Fruit fly (Drosophila melanogaster) whole organism, wandering third instar larva: ENCODE measurements around the gene CG15399.

Experiments used
- Abd-B ChIP-seq: fragments of >200 bp; optimal IDR thresholded peaks from 2 replicates; lab custom pipeline; 2017; ENCODE audit warnings: missing biosample characterization, missing genetic modification characterization
- CG9705 ChIP-seq: fragments of 200-800 bp; sonication (Bioruptor generic); optimal IDR thresholded peaks from 2 replicates; lab custom pipeline; 2018; ENCODE audit warnings: missing biosample characterization, mild to moderate bottlenecking, missing genetic modification characterization
- CrebA ChIP-seq: fragments of 200-800 bp; sonication (Bioruptor generic); optimal IDR thresholded peaks from 2 replicates; lab custom pipeline; 2016; ENCODE audit warnings: missing biosample characterization, mild to moderate bottlenecking, missing genetic modification characterization, borderline replicate concordance
- Dfd ChIP-seq: fragments of >200 bp; optimal IDR thresholded peaks from 2 replicates; lab custom pipeline; 2017; ENCODE audit warnings: missing biosample characterization, missing genetic modification characterization
- Dif ChIP-seq: fragments of 200-275, 200-300 bp; sonication (Bioruptor generic); optimal IDR thresholded peaks from 2 replicates; lab custom pipeline; 2018; ENCODE audit warnings: missing biosample characterization, missing genetic modification characterization; ENCODE audit not compliant: partially characterized antibody
- GATAd ChIP-seq: sonication (Bioruptor generic); optimal IDR thresholded peaks from 2 replicates; lab custom pipeline; 2016; ENCODE audit warnings: missing biosample characterization, missing genetic modification characterization
- HLH106 ChIP-seq: fragments of 200-800 bp; optimal IDR thresholded peaks from 3 replicates; lab custom pipeline; 2019; ENCODE audit warnings: missing biosample characterization, mild to moderate bottlenecking, missing genetic modification characterization, moderate library complexity
- Hr78 ChIP-seq: fragments of >200 bp; optimal IDR thresholded peaks from 2 replicates; lab custom pipeline; 2017; ENCODE audit warnings: missing biosample characterization, missing genetic modification characterization
- Hr83 ChIP-seq: fragments of 200-300 bp; sonication (Bioruptor generic); optimal IDR thresholded peaks from 2 replicates; lab custom pipeline; 2016; ENCODE audit warnings: missing biosample characterization, mild to moderate bottlenecking, missing genetic modification characterization, moderate library complexity; ENCODE audit not compliant: poor library complexity, severe bottlenecking
- Jra ChIP-seq: sonication (Bioruptor generic); optimal IDR thresholded peaks from 2 replicates; lab custom pipeline; 2016; ENCODE audit warnings: missing biosample characterization, missing genetic modification characterization
- OdsH ChIP-seq: fragments of 200-800 bp; sonication (Bioruptor generic); optimal IDR thresholded peaks from 2 replicates; lab custom pipeline; 2016; ENCODE audit warnings: missing biosample characterization, mild to moderate bottlenecking, missing genetic modification characterization
- Rel ChIP-seq, 2 experiments: fragments of 200-800 bp; sonication (Bioruptor generic) in 1 of 2; optimal IDR thresholded peaks; 2 replicates in 1 of 2; 3 replicates in 1 of 2; lab custom pipeline; 2016 to 2019; ENCODE audit warnings: mild to moderate bottlenecking in 2 of 2, missing biosample characterization in 2 of 2, missing genetic modification characterization in 2 of 2, moderate library complexity in 1 of 2
- Sp1 ChIP-seq: fragments of 200-800 bp; sonication (Bioruptor generic); optimal IDR thresholded peaks from 3 replicates; lab custom pipeline; 2019; ENCODE audit warnings: missing biosample characterization, mild to moderate bottlenecking, missing genetic modification characterization, moderate library complexity
- Vsx2 ChIP-seq: fragments of 200-300, 225-300 bp; sonication (Bioruptor generic); optimal IDR thresholded peaks from 2 replicates; lab custom pipeline; 2018; ENCODE audit warnings: missing biosample characterization, missing genetic modification characterization; ENCODE audit not compliant: partially characterized antibody
- br ChIP-seq: fragments of 200-800 bp; sonication (Bioruptor generic); optimal IDR thresholded peaks from 2 replicates; lab custom pipeline; 2016; ENCODE audit warnings: missing biosample characterization, missing genetic modification characterization
- brk ChIP-seq: fragments of 200-800 bp; sonication (Bioruptor generic); optimal IDR thresholded peaks from 2 replicates; lab custom pipeline; 2016; ENCODE audit warnings: missing biosample characterization, mild to moderate bottlenecking, missing genetic modification characterization
- dl ChIP-seq, 2 experiments: fragments of 175-275, 200-275 bp in 1 of 2; fragments of 200-275 bp in 1 of 2; sonication (Bioruptor generic); optimal IDR thresholded peaks; lab custom pipeline; 2018; ENCODE audit warnings: mild to moderate bottlenecking in 2 of 2, missing biosample characterization in 2 of 2, missing genetic modification characterization in 2 of 2, moderate library complexity in 2 of 2; ENCODE audit not compliant: partially characterized antibody in 2 of 2, insufficient read depth in 1 of 2
- ey ChIP-seq: fragments of 200-800 bp; sonication (Bioruptor generic); optimal IDR thresholded peaks from 2 replicates; lab custom pipeline; 2016; ENCODE audit warnings: missing biosample characterization, missing genetic modification characterization
- foxo ChIP-seq, 2 experiments: fragments of 200-800 bp; sonication (Bioruptor generic); optimal IDR thresholded peaks; 2 replicates in 1 of 2; 3 replicates in 1 of 2; lab custom pipeline; 2016 to 2017; ENCODE audit warnings: missing biosample characterization in 2 of 2, missing genetic modification characterization in 2 of 2
- fru ChIP-seq: fragments of 200-800 bp; sonication (Bioruptor generic); optimal IDR thresholded peaks from 3 replicates; lab custom pipeline; 2016; ENCODE audit warnings: missing biosample characterization, mild to moderate bottlenecking, missing genetic modification characterization
- h ChIP-seq: fragments of 200-800 bp; sonication (Bioruptor generic); optimal IDR thresholded peaks from 3 replicates; lab custom pipeline; 2016; ENCODE audit warnings: missing biosample characterization, mild to moderate bottlenecking, missing genetic modification characterization
- jim ChIP-seq: fragments of 175-275, 200-325 bp; sonication (Bioruptor generic); optimal IDR thresholded peaks from 2 replicates; lab custom pipeline; 2016; ENCODE audit warnings: missing biosample characterization, mild to moderate bottlenecking, missing genetic modification characterization
- lola ChIP-seq: fragments of >200 bp; optimal IDR thresholded peaks from 2 replicates; lab custom pipeline; 2017; ENCODE audit warnings: missing biosample characterization, missing genetic modification characterization
- pan ChIP-seq: fragments of >200 bp; optimal IDR thresholded peaks from 2 replicates; lab custom pipeline; 2017
- psq ChIP-seq: fragments of 200-800 bp; sonication (Bioruptor generic); optimal IDR thresholded peaks from 3 replicates; lab custom pipeline; 2017; ENCODE audit warnings: missing biosample characterization, mild to moderate bottlenecking, missing genetic modification characterization, moderate library complexity
- rgr ChIP-seq: fragments of 200-800 bp; sonication (Bioruptor generic); optimal IDR thresholded peaks from 3 replicates; lab custom pipeline; 2016; ENCODE audit warnings: missing biosample characterization, mild to moderate bottlenecking, missing genetic modification characterization
- tai ChIP-seq: sonication (Bioruptor generic); optimal IDR thresholded peaks from 2 replicates; lab custom pipeline; 2016; ENCODE audit warnings: missing biosample characterization, missing genetic modification characterization
- woc ChIP-seq: sonication (Bioruptor generic); optimal IDR thresholded peaks from 2 replicates; lab custom pipeline; 2016; ENCODE audit warnings: missing biosample characterization, mild to moderate bottlenecking, missing genetic modification characterization

Gene CG15399

DNA sequence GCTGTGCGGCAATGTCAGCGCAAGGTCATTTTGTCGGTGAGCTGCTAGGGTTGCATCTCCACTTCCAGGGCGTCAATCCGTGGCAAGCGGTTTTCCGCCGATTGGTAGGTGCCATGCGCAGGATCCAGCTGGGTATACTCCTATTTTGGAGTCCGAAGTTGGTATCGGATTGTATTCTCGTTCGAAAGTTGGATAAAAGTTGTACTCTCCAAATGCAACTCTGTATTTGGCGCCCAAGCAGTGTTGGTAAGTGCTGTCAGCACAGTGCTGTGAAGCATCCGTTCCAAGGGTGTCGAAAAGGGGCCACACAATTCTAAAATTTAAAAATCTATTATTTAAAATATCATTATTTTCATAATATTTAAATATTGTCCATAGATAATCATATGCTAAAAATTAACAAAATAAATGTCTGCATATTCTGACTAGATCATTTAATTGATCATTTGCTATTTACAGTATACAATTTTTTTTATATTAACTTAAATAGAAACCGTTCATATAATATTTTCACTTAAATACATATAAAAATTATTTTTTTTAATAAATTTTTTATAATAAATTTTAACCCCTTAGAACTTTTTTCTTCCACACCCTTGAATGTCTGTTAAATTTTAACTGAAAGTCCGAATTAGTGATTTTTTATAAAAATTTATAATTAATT, 23.0 kb downstream of the CG15399 start (continued):
- peak; percentile 91 for TF ChIP-seq h
- no peak for TF ChIP-seq Hr78 (GFP tag; lab: Kevin White, UChicago)
- no peak for TF ChIP-seq Vsx2 (GFP tag; lab: Kevin White, UChicago)
- no peak for TF ChIP-seq lola (GFP tag; lab: Kevin White, UChicago)

DNA sequence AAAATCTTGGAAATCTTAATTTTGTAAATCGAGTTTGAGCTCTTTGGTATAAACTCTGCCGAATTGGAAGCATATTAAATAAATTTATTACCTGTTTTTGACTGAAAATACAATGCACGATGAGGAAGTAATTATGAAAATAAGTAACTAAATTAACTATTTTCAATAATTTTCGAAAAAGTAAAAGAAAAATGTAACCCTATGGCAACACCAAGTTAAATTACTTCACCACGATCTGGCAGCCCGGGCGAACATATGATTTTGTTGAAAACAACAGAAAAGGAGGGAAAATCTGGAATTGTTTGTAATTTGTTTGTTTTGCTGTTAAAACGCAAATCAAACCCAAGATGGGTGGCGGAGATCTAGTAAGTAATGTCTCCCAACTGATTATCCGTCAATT, 26.7 kb downstream of the CG15399 start, which contains the start of the genes CG9961 and Cwc25:
TSS of gene CG9961 (minus strand) at position 83 of the 400 bp plus-strand sequence.
TSS of gene Cwc25 (plus strand) at position 247 of the 400 bp plus-strand sequence.
- peak; percentile 22 for TF ChIP-seq HLH106 (tag; lab: Kevin White, UChicago)
- TF ChIP-seq foxo (GFP tag; optimal IDR thresholded peaks at IDR 0.05; lab: Kevin White, UChicago): peak in 1 of 2 experiments; percentile 8
- no peak for TF ChIP-seq jim (GFP tag; lab: Kevin White, UChicago)
- no peak for TF ChIP-seq h
- no peak for TF ChIP-seq GATAd (GFP tag; lab: Kevin White, UChicago)
- TF ChIP-seq, all 38 proteins: peak for 2

DNA sequence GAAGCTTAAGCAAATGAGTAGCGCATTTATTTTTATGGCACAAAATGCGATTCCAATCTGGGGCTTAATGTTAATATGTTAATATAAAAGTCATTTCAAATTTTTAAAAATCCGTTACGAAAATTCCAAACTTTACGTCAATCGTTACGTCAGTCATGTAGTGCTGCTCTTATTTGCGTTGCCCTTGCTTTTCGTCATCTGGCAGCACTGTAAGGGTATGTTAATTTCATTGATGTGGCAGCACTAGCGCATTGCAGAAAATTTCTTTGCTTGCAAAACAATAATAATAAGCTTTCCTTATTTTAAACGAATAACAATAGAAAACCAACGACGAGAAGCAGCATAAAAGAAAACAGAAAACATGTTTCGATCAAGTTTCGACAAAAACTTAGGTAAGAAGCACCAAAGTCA, 31.8 kb downstream of the CG15399 start, which contains the start of gene Hrs:
TSS of gene Hrs (plus strand) at position 167 of the 411 bp plus-strand sequence.
- TF ChIP-seq Jra (GFP tag; lab: Kevin White, UChicago): no peak
- TF ChIP-seq jim (GFP tag; lab: Kevin White, UChicago): no peak
- TF ChIP-seq Rel (GFP tag; optimal IDR thresholded peaks at IDR 0.05; lab: Kevin White, UChicago): no peak
- TF ChIP-seq Rel (tag; optimal IDR thresholded peaks at IDR 0.05; lab: Kevin White, UChicago): peak; percentile 10
- TF ChIP-seq HLH106 (tag; lab: Kevin White, UChicago): no peak
- TF ChIP-seq fru (GFP tag; lab: Kevin White, UChicago): no peak
- TF ChIP-seq lola (GFP tag; lab: Kevin White, UChicago): no peak
- TF ChIP-seq psq (GFP tag; lab: Kevin White, UChicago): peak; percentile 23

DNA sequence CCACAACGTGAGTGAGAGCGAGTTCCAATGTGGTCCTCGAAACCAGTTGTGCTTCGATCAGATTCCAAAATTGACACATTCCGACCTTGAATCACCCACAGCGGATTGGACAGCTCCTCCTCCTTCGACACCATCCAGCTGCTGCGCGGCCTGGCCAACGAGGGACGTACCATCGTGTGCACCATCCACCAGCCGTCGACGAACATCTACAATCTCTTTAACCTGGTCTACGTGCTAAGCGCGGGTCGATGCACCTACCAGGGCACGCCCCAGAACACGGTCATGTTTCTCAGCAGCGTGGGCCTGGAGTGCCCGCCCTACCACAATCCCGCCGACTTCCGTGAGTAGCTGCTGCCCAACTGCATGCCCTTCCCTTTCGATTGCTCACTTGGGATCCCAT, 34.0 kb downstream of the CG15399 start:
- TF ChIP-seq CG9705: no peak
- no peak for TF ChIP-seq fru (GFP tag; lab: Kevin White, UChicago)
- TF ChIP-seq CrebA: no peak
- TF ChIP-seq Hr83 (GFP tag; lab: Kevin White, UChicago): no peak
- no peak for TF ChIP-seq jim (GFP tag; lab: Kevin White, UChicago)
- no peak for TF ChIP-seq Abd-B (GFP tag; lab: Kevin White, UChicago)
- TF ChIP-seq dl (GFP tag; optimal IDR thresholded peaks at IDR 0.05; lab: Kevin White, UChicago; ENCODE audit: insufficient read depth in 1 of 2, partially characterized antibody in 2 of 2): no peak
- TF ChIP-seq Sp1: no peak
- no peak for TF ChIP-seq woc (GFP tag; lab: Kevin White, UChicago)
- TF ChIP-seq, all 38 proteins: peak for 0

DNA sequence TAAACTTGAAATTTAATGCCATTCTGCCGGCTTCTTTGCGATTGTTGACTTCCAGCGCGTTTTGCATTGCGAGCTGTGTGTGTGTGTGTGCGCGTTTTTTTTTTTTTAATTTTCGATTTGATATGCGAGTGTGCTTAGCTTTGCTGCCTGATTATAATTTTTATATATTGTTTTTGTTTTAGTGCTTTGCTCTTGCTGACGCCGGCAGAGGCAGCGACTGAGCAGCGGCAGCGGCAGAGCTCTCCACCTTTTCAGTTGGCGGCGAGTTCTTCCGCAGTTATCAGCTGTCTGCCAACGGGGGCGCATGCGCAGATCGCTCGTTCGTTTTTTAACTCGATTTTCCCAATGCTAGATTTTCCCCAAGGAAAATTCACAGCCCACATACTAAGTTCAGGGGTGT, 36.0 kb downstream of the CG15399 start:
- no peak for TF ChIP-seq pan (lab: Kevin White, UChicago)
- no peak for TF ChIP-seq Hr83 (GFP tag; lab: Kevin White, UChicago)
- TF ChIP-seq tai (GFP tag; lab: Kevin White, UChicago): no peak
- TF ChIP-seq br (GFP tag; lab: Kevin White, UChicago): no peak
- no peak for TF ChIP-seq HLH106 (tag; lab: Kevin White, UChicago)
- TF ChIP-seq fru (GFP tag; lab: Kevin White, UChicago): no peak
- no peak for TF ChIP-seq OdsH (GFP tag; lab: Kevin White, UChicago)
- no peak for TF ChIP-seq rgr (GFP tag; lab: Kevin White, UChicago)
- no peak for TF ChIP-seq Jra (GFP tag; lab: Kevin White, UChicago)
- no peak for TF ChIP-seq psq (GFP tag; lab: Kevin White, UChicago)

DNA sequence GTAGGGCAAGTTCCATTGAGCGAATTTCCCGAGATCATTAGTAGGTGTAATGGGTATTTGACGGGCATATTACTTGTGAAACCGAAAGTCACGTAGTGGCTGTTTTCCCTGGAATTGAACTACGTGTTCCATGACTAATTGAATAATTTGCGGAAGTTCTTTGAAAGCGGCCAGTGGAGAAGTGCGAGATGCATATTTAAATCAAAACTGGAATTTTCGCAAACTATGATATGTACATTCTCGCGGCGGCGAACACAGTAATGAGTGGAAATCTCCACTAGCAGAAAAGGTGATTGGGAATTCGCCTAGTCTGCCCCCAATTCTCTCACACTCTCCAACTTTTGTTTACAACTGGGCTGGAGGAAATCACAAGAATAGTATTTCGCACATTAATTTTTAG, 36.6 kb downstream of the CG15399 start:
- TF ChIP-seq Dif (GFP tag; lab: Kevin White, UChicago): no peak
- no peak for TF ChIP-seq brk (GFP tag; lab: Kevin White, UChicago)
- TF ChIP-seq HLH106 (tag; lab: Kevin White, UChicago): no peak
- no peak for TF ChIP-seq tai (GFP tag; lab: Kevin White, UChicago)
- TF ChIP-seq ey (GFP tag; lab: Kevin White, UChicago): no peak
- TF ChIP-seq woc (GFP tag; lab: Kevin White, UChicago): no peak
- no peak for TF ChIP-seq Dfd
- no peak for TF ChIP-seq lola (GFP tag; lab: Kevin White, UChicago)
- TF ChIP-seq dl (GFP tag; optimal IDR thresholded peaks at IDR 0.05; lab: Kevin White, UChicago; ENCODE audit: insufficient read depth in 1 of 2, partially characterized antibody in 2 of 2): no peak
- TF ChIP-seq h: no peak
- TF ChIP-seq Hr78 (GFP tag; lab: Kevin White, UChicago): no peak
- TF ChIP-seq, all 38 proteins: peak for 0
